Worm (Caenorhabditis elegans): ENCODE measurements around the gene Y60C6A.2.

ce11 chrV:4788823-4789222 is 3.6 kb upstream of the Y60C6A.2 start, which contains the start of gene R02F11.10:
- TF ChIP-seq ref-1 (GFP tag; conservative IDR thresholded peaks at IDR 0.05) = no peak
- no peak for TF ChIP-seq flt-1 (GFP tag; IDR thresholded peaks at IDR 0.05)
- no peak for TF ChIP-seq ztf-23 (GFP tag; IDR thresholded peaks at IDR 0.05)
- TF ChIP-seq T22C8.4 (GFP tag; IDR thresholded peaks at IDR 0.05) = no peak
- no peak for TF ChIP-seq ztf-29 (GFP tag; IDR thresholded peaks at IDR 0.05)
- no peak for TF ChIP-seq med-1 (GFP tag; optimal IDR thresholded peaks at IDR 0.05; ENCODE audit: insufficient read depth)
- no peak for TF ChIP-seq cog-1 (tag; optimal IDR thresholded peaks at IDR 0.05)
- no peak for TF ChIP-seq klf-2 (GFP tag; conservative IDR thresholded peaks at IDR 0.05)

Measured in whole organism, midembryonic.